Worm (Caenorhabditis elegans) whole organism, midembryonic: ENCODE measurements around the gene fbxa-69.

Experiments used
- T22C8.4 ChIP-seq: fragments of 200-800 bp; sonication (Bioruptor generic); IDR thresholded peaks from 2 replicates; pipeline ENCODE4 v1.3.6; 2022; ENCODE audit warnings: missing genetic modification characterization, missing compliant biosample characterization
- cog-1 ChIP-seq: sonication (generic microtip); optimal IDR thresholded peaks from 2 replicates; lab custom pipeline; 2016; ENCODE audit warnings: missing genetic modification characterization, missing compliant biosample characterization
- flt-1 ChIP-seq: fragments of 200-800 bp; sonication (Bioruptor generic); IDR thresholded peaks from 2 replicates; pipeline ENCODE4 v1.3.6; 2022; ENCODE audit warnings: missing genetic modification characterization, missing compliant biosample characterization
- klf-2 ChIP-seq: fragments of 200-800 bp; sonication (Bioruptor generic); conservative IDR thresholded peaks from 2 replicates; pipeline ENCODE4 v1.3.6; 2022; ENCODE audit warnings: missing genetic modification reagents, missing genetic modification characterization, missing compliant biosample characterization
- med-1 ChIP-seq: sonication (generic microtip); optimal IDR thresholded peaks from 2 replicates; lab custom pipeline; 2017; ENCODE audit warnings: missing genetic modification characterization, mild to moderate bottlenecking, missing compliant biosample characterization, antibody characterized with exemption, missing genetic modification reagents; ENCODE audit not compliant: insufficient read depth
- ref-1 ChIP-seq: fragments of 200-800 bp; sonication (Bioruptor generic); conservative IDR thresholded peaks from 2 replicates; pipeline ENCODE4 v1.3.6; 2022; ENCODE audit warnings: missing genetic modification reagents, missing genetic modification characterization, missing compliant biosample characterization
- tab-1 ChIP-seq: fragments of 200-800 bp; sonication (Bioruptor generic); IDR thresholded peaks from 2 replicates; pipeline ENCODE4 v1.3.6; 2022; ENCODE audit warnings: missing genetic modification characterization, missing compliant biosample characterization
- ztf-23 ChIP-seq: fragments of 200-800 bp; sonication (Bioruptor generic); IDR thresholded peaks from 2 replicates; pipeline ENCODE4 v1.3.6; 2022; ENCODE audit warnings: missing genetic modification reagents, missing genetic modification characterization, missing compliant biosample characterization
- ztf-29 ChIP-seq: fragments of 200-800 bp; sonication (Bioruptor generic); IDR thresholded peaks from 2 replicates; pipeline ENCODE4 v1.3.6; 2022; ENCODE audit warnings: missing genetic modification reagents, missing genetic modification characterization, missing compliant biosample characterization

ce11 chrV:15796087-15796486 is 19.7 kb downstream of the fbxa-69 start, which contains the start of gene nhr-223:
- TF ChIP-seq cog-1 (tag; lab: Kevin White, UChicago) = no peak
- no peak for TF ChIP-seq ref-1 (GFP tag; lab: Robert Waterston, UW)
- TF ChIP-seq T22C8.4 (GFP tag; lab: Robert Waterston, UW) = no peak
- no peak for TF ChIP-seq tab-1 (GFP tag; lab: Robert Waterston, UW)
- no peak for TF ChIP-seq klf-2 (GFP tag; lab: Robert Waterston, UW)
- TF ChIP-seq ztf-23 (GFP tag; lab: Robert Waterston, UW) = no peak
- no peak for TF ChIP-seq med-1 (GFP tag; lab: Kevin White, UChicago)
- TF ChIP-seq ztf-29 = no peak
- TF ChIP-seq flt-1 (GFP tag; lab: Robert Waterston, UW) = no peak
